Fruit fly (Drosophila melanogaster) whole organism, embryonic: ENCODE results near the gene CG31823.

ENCODE experiments used
- Antp ChIP-seq: fragments of 200-800 bp; sonication (Bioruptor generic); optimal IDR thresholded peaks from 3 replicates; lab custom pipeline; 2016; ENCODE audit warnings: missing biosample characterization, missing genetic modification characterization
- BtbVII ChIP-seq: fragments of 200-800 bp; sonication (Bioruptor generic); optimal IDR thresholded peaks from 3 replicates; lab custom pipeline; 2017; ENCODE audit warnings: missing biosample characterization, mild to moderate bottlenecking, missing genetic modification characterization
- CG10431 ChIP-seq: fragments of 200-800 bp; sonication (Bioruptor generic); optimal IDR thresholded peaks from 3 replicates; lab custom pipeline; 2018; ENCODE audit warnings: missing biosample characterization, mild to moderate bottlenecking, missing genetic modification characterization
- CG11085 ChIP-seq: fragments of 200-800 bp; sonication (Bioruptor generic); IDR thresholded peaks from 2 replicates; pipeline ENCODE4 v1.3.6; 2022; ENCODE audit warnings: missing biosample characterization, missing genetic modification characterization
- CG11723 ChIP-seq: fragments of 200-800 bp; sonication (Bioruptor generic); optimal IDR thresholded peaks from 2 replicates; lab custom pipeline; 2017; ENCODE audit warnings: missing biosample characterization, mild to moderate bottlenecking, missing genetic modification characterization
- CG13424 ChIP-seq: fragments of 200-800 bp; sonication (Bioruptor generic); optimal IDR thresholded peaks from 2 replicates; lab custom pipeline; 2019; ENCODE audit warnings: missing biosample characterization, mild to moderate bottlenecking, missing genetic modification characterization, moderate library complexity
- CG14860 ChIP-seq: fragments of 200-800 bp; sonication (Bioruptor generic); IDR thresholded peaks from 3 replicates; pipeline ENCODE4 v1.3.6; 2022; ENCODE audit warnings: missing biosample characterization, missing genetic modification characterization; ENCODE audit not compliant: partially characterized antibody
- CG1603 ChIP-seq: fragments of 200-800 bp; sonication (Bioruptor generic); optimal IDR thresholded peaks from 2 replicates; lab custom pipeline; 2019; ENCODE audit warnings: missing biosample characterization, mild to moderate bottlenecking, missing genetic modification characterization, moderate library complexity
- CG17359 ChIP-seq: fragments of 200-800 bp; sonication (Bioruptor generic); optimal IDR thresholded peaks from 3 replicates; lab custom pipeline; 2018; ENCODE audit warnings: missing biosample characterization, mild to moderate bottlenecking, missing genetic modification characterization, moderate library complexity
- CG17568 ChIP-seq: fragments of 200-800 bp; sonication (Bioruptor generic); optimal IDR thresholded peaks from 2 replicates; lab custom pipeline; 2018; ENCODE audit warnings: missing biosample characterization, mild to moderate bottlenecking, missing genetic modification characterization, moderate library complexity
- CG17612 ChIP-seq: fragments of 200-800 bp; sonication (Bioruptor generic); IDR thresholded peaks from 2 replicates; pipeline ENCODE4 v1.3.6; 2022; ENCODE audit warnings: missing biosample characterization, missing genetic modification characterization
- CG18619 ChIP-seq: fragments of 200-800 bp; sonication (Bioruptor generic); optimal IDR thresholded peaks from 3 replicates; lab custom pipeline; 2017; ENCODE audit warnings: missing biosample characterization, mild to moderate bottlenecking, missing genetic modification characterization
- CG2678 ChIP-seq: fragments of 200-800 bp; sonication (Bioruptor generic); optimal IDR thresholded peaks from 3 replicates; lab custom pipeline; 2019; ENCODE audit warnings: missing biosample characterization, mild to moderate bottlenecking, missing genetic modification characterization, moderate library complexity
- CG3281 ChIP-seq: fragments of 200-800 bp; sonication (Bioruptor generic); optimal IDR thresholded peaks from 3 replicates; lab custom pipeline; 2017; ENCODE audit warnings: missing biosample characterization, mild to moderate bottlenecking, missing genetic modification characterization
- CG3726 ChIP-seq: fragments of 200-800 bp; sonication (Bioruptor generic); IDR thresholded peaks from 3 replicates; pipeline ENCODE4, ENCODE4 v1.3.6; 2022; ENCODE audit warnings: missing biosample characterization, missing genetic modification characterization
- CG4404 ChIP-seq: fragments of 200-800 bp; sonication (Bioruptor generic); IDR thresholded peaks from 2 replicates; pipeline ENCODE4 v1.3.6; 2022; ENCODE audit warnings: missing biosample characterization, missing genetic modification characterization
- CG6683 ChIP-seq: fragments of 200-800 bp; sonication (Bioruptor generic); optimal IDR thresholded peaks from 2 replicates; lab custom pipeline; 2017; ENCODE audit warnings: missing biosample characterization, mild to moderate bottlenecking, missing genetic modification characterization, missing genetic modification reagents
- CG7271 ChIP-seq: fragments of 200-800 bp; sonication (Bioruptor generic); optimal IDR thresholded peaks from 2 replicates; lab custom pipeline; 2018; ENCODE audit warnings: missing biosample characterization, mild to moderate bottlenecking, missing genetic modification characterization, moderate library complexity
- CG8281 ChIP-seq: fragments of 200-800 bp; sonication (Bioruptor generic); optimal IDR thresholded peaks from 2 replicates; lab custom pipeline; 2018; ENCODE audit warnings: missing biosample characterization, mild to moderate bottlenecking, missing genetic modification characterization, moderate library complexity
- CG8924 ChIP-seq: fragments of 200-800 bp; optimal IDR thresholded peaks from 3 replicates; lab custom pipeline; 2019; ENCODE audit warnings: missing biosample characterization, mild to moderate bottlenecking, missing genetic modification characterization, moderate library complexity
- CG9727 ChIP-seq: fragments of 200-800 bp; sonication (Bioruptor generic); optimal IDR thresholded peaks from 3 replicates; lab custom pipeline; 2017; ENCODE audit warnings: missing biosample characterization, mild to moderate bottlenecking, missing genetic modification characterization
- Camta ChIP-seq: fragments of 200-800 bp; sonication (Bioruptor generic); optimal IDR thresholded peaks from 2 replicates; lab custom pipeline; 2016; ENCODE audit warnings: missing biosample characterization, missing genetic modification characterization
- Chrac-16 ChIP-seq: fragments of 200-800 bp; sonication (Bioruptor generic); optimal IDR thresholded peaks from 3 replicates; lab custom pipeline; 2016; ENCODE audit warnings: missing biosample characterization, missing genetic modification characterization
- D19B ChIP-seq: fragments of 200-800 bp; sonication (Bioruptor generic); optimal IDR thresholded peaks from 2 replicates; lab custom pipeline; 2017; ENCODE audit warnings: missing biosample characterization, mild to moderate bottlenecking, missing genetic modification characterization
- Doc3 ChIP-seq: fragments of 200-800 bp; sonication (Bioruptor generic); IDR thresholded peaks from 3 replicates; pipeline ENCODE4 v1.3.6; 2022; ENCODE audit warnings: missing biosample characterization, missing genetic modification characterization; ENCODE audit not compliant: partially characterized antibody
- HLH54F ChIP-seq: fragments of 200-800 bp; sonication (Bioruptor generic); optimal IDR thresholded peaks from 3 replicates; lab custom pipeline; 2016; ENCODE audit warnings: missing biosample characterization, missing genetic modification characterization
- Hr39 ChIP-seq: fragments of >200 bp; optimal IDR thresholded peaks from 2 replicates; lab custom pipeline; 2017
- Mad ChIP-seq: fragments of 200-800 bp; sonication (Bioruptor generic); optimal IDR thresholded peaks from 2 replicates; lab custom pipeline; 2016; ENCODE audit warnings: missing biosample characterization, missing genetic modification characterization
- NC2β ChIP-seq: fragments of 200-800 bp; sonication (Bioruptor generic); optimal IDR thresholded peaks from 2 replicates; lab custom pipeline; 2016; ENCODE audit warnings: missing biosample characterization, missing genetic modification characterization
- Nf-YB ChIP-seq: fragments of 200-800 bp; sonication (Bioruptor generic); optimal IDR thresholded peaks from 3 replicates; lab custom pipeline; 2019; ENCODE audit warnings: missing biosample characterization, mild to moderate bottlenecking, missing genetic modification characterization, moderate library complexity
- Spps ChIP-seq: fragments of 200-800 bp; sonication (Bioruptor generic); optimal IDR thresholded peaks from 2 replicates; lab custom pipeline; 2018; ENCODE audit warnings: missing biosample characterization, mild to moderate bottlenecking, missing genetic modification characterization
- Xbp1 ChIP-seq: fragments of 200-800 bp; sonication (Bioruptor generic); optimal IDR thresholded peaks from 3 replicates; lab custom pipeline; 2016; ENCODE audit warnings: missing biosample characterization, mild to moderate bottlenecking, missing genetic modification characterization
- ab ChIP-seq: fragments of 200-800 bp; sonication (Bioruptor generic); optimal IDR thresholded peaks from 2 replicates; lab custom pipeline; 2016; ENCODE audit warnings: missing biosample characterization, missing genetic modification characterization
- ase ChIP-seq: fragments of 200-800 bp; sonication (Bioruptor generic); IDR thresholded peaks from 3 replicates; pipeline ENCODE4 v1.3.6; 2022; ENCODE audit warnings: missing biosample characterization, missing genetic modification characterization
- bigmax ChIP-seq: fragments of 200-800 bp; sonication (Bioruptor generic); optimal IDR thresholded peaks from 2 replicates; lab custom pipeline; 2018; ENCODE audit warnings: missing biosample characterization, mild to moderate bottlenecking, missing genetic modification characterization
- chif ChIP-seq, 2 experiments: fragments of 200-800 bp; sonication (Bioruptor generic); optimal IDR thresholded peaks; 3 replicates each; lab custom pipeline; 2016; ENCODE audit warnings: missing biosample characterization in 2 of 2, missing genetic modification characterization in 2 of 2
- dan ChIP-seq: fragments of 200-800 bp; sonication (Bioruptor generic); IDR thresholded peaks from 2 replicates; pipeline ENCODE4 v1.3.6; 2022; ENCODE audit warnings: missing biosample characterization, missing genetic modification characterization
- dpn ChIP-seq, 2 experiments: fragments of 200-800 bp; sonication (Bioruptor generic); optimal IDR thresholded peaks; 3 replicates each; lab custom pipeline; 2016; ENCODE audit warnings: missing biosample characterization in 2 of 2, missing genetic modification characterization in 2 of 2
- ems ChIP-seq: fragments of 200-800 bp; sonication (Bioruptor generic); optimal IDR thresholded peaks from 3 replicates; lab custom pipeline; 2016; ENCODE audit warnings: missing biosample characterization, missing genetic modification characterization
- fu2 ChIP-seq: fragments of 200-800 bp; sonication (Bioruptor generic); optimal IDR thresholded peaks from 2 replicates; lab custom pipeline; 2016; ENCODE audit warnings: missing biosample characterization, missing genetic modification characterization
- gem ChIP-seq: fragments of 200-800 bp; sonication (Bioruptor generic); optimal IDR thresholded peaks from 2 replicates; lab custom pipeline; 2019; ENCODE audit warnings: missing biosample characterization, mild to moderate bottlenecking, missing genetic modification characterization, moderate library complexity
- her ChIP-seq: fragments of 200-800 bp; sonication (Bioruptor generic); optimal IDR thresholded peaks from 2 replicates; lab custom pipeline; 2016; ENCODE audit warnings: missing biosample characterization, missing genetic modification characterization
- jing ChIP-seq: fragments of 200-800 bp; sonication (Bioruptor generic); optimal IDR thresholded peaks from 2 replicates; lab custom pipeline; 2018; ENCODE audit warnings: missing biosample characterization, mild to moderate bottlenecking, missing genetic modification characterization
- ken ChIP-seq: fragments of 200-800 bp; sonication (Bioruptor generic); IDR thresholded peaks from 3 replicates; pipeline ENCODE4 v1.3.6; 2022; ENCODE audit warnings: missing biosample characterization, missing genetic modification characterization
- klu ChIP-seq: fragments of 200-800 bp; sonication (Bioruptor generic); IDR thresholded peaks from 2 replicates; pipeline ENCODE4 v1.3.6; 2022; ENCODE audit warnings: missing biosample characterization, missing genetic modification characterization
- maf-S ChIP-seq: fragments of 200-800 bp; sonication (Bioruptor generic); optimal IDR thresholded peaks from 2 replicates; lab custom pipeline; 2016; ENCODE audit warnings: missing biosample characterization, missing genetic modification characterization
- nerfin-2 ChIP-seq: fragments of 200-800 bp; sonication (Bioruptor generic); IDR thresholded peaks from 2 replicates; pipeline ENCODE4 v1.3.6; 2022; ENCODE audit warnings: missing biosample characterization, missing genetic modification characterization; ENCODE audit not compliant: partially characterized antibody
- row ChIP-seq: fragments of 200-800 bp; sonication (Bioruptor generic); IDR thresholded peaks from 3 replicates; pipeline ENCODE4 v1.3.6; 2022; ENCODE audit warnings: missing biosample characterization, missing genetic modification characterization
- sd ChIP-seq: fragments of 200-800 bp; sonication (Bioruptor generic); optimal IDR thresholded peaks from 3 replicates; lab custom pipeline; 2018; ENCODE audit warnings: missing biosample characterization, mild to moderate bottlenecking, missing genetic modification characterization, moderate library complexity
- seq ChIP-seq: fragments of 200-800 bp; sonication (Bioruptor generic); IDR thresholded peaks from 2 replicates; pipeline ENCODE4 v1.3.6; 2022; ENCODE audit warnings: missing biosample characterization, missing genetic modification characterization
- ttk ChIP-seq: fragments of 200-800 bp; sonication (Bioruptor generic); IDR thresholded peaks from 2 replicates; pipeline ENCODE4 v2.1.2; 2022; ENCODE audit warnings: missing biosample characterization, missing genetic modification characterization
- twi ChIP-seq: fragments of 200-800 bp; optimal IDR thresholded peaks from 2 replicates; lab custom pipeline; 2019; ENCODE audit warnings: missing biosample characterization, mild to moderate bottlenecking, missing genetic modification characterization, moderate library complexity

The CG31823 gene

DNA sequence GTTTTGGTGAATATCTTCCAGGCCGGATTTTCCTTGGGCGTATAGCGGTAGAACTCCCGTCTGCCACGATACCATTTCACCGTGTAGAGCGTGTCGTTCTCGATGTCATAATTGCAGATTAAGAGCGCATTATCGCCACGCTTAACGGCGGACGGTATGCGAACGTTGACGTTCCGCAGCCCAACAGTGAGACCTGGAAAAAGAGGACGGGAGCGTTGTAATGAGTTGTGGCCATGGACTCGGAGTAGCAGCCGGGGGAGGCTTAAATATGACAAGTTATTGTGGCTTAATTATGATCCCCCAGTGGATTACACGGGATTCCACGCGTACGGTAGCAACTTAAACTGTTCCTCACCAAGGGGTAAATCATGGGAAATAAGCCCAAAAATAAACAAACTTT, 7.8 kb upstream of the CG31823 start (continued):
- TF ChIP-seq CG9727 (GFP tag; lab: Kevin White, UChicago) (no peak), maf-S (GFP tag; lab: Kevin White, UChicago) (no peak), nerfin-2 (GFP tag; lab: Robert Waterston, UW) (no peak), CG4404 (GFP tag; lab: Robert Waterston, UW) (no peak), CG11723 (GFP tag; lab: Kevin White, UChicago) (no peak), Chrac-16 (GFP tag; lab: Kevin White, UChicago) (no peak), Mad (GFP tag; lab: Kevin White, UChicago) (no peak), CG1603 (tag; lab: Kevin White, UChicago) (peak; percentile 30), dan (no peak), her (GFP tag; lab: Kevin White, UChicago) (no peak), Xbp1 (GFP tag; lab: Kevin White, UChicago) (no peak), chif (GFP tag; optimal IDR thresholded peaks at IDR 0.05; lab: Kevin White, UChicago) (no peak), sd (tag; lab: Kevin White, UChicago) (no peak), CG17568 (GFP tag; lab: Kevin White, UChicago) (no peak), CG8281 (no peak), CG6683 (GFP tag; lab: Kevin White, UChicago) (no peak), CG8924 (tag; lab: Kevin White, UChicago) (no peak), CG18619 (no peak), dpn (GFP tag; optimal IDR thresholded peaks at IDR 0.05; lab: Kevin White, UChicago) (no peak), CG10431 (no peak), ase (GFP tag; lab: Robert Waterston, UW) (no peak), NC2β (GFP tag; lab: Kevin White, UChicago) (no peak), twi (tag; lab: Kevin White, UChicago) (no peak), ems (GFP tag; lab: Kevin White, UChicago) (no peak), Camta (GFP tag; lab: Kevin White, UChicago) (peak; percentile 6), CG3726 (GFP tag; lab: Robert Waterston, UW) (no peak), jing (GFP tag; lab: Kevin White, UChicago) (no peak), CG13424 (no peak), klu (GFP tag; lab: Robert Waterston, UW) (no peak), BtbVII (GFP tag; lab: Kevin White, UChicago) (no peak), row (GFP tag; lab: Robert Waterston, UW) (peak; percentile 58; the same call in 2 of the 3 replicates), ttk (GFP tag; lab: Robert Waterston, UW) (no peak), ab (GFP tag; lab: Kevin White, UChicago) (no peak), Antp (GFP tag; lab: Kevin White, UChicago) (peak; percentile 12), CG2678 (tag; lab: Kevin White, UChicago) (no peak), gem (no peak), bigmax (no peak), Doc3 (GFP tag; lab: Robert Waterston, UW) (no peak), CG7271 (tag; lab: Kevin White, UChicago) (no peak), CG3281 (no peak), D19B (GFP tag; lab: Kevin White, UChicago) (no peak), CG17359 (tag; lab: Kevin White, UChicago) (no peak), ken (GFP tag; lab: Robert Waterston, UW) (no peak), HLH54F (GFP tag; lab: Kevin White, UChicago) (no peak), CG11085 (0 out of 2 replicates have a peak, but pooled peaks have one; percentile 15), Spps (no peak), CG14860 (no peak), Hr39 (no peak), seq (GFP tag; lab: Robert Waterston, UW) (no peak), Nf-YB (GFP tag; lab: Kevin White, UChicago) (no peak), fu2 (no peak), CG17612 (GFP tag; lab: Robert Waterston, UW) (no peak)
